Worm (Caenorhabditis elegans): ENCODE measurements around the gene srw-142.

Gene srw-142

DNA sequence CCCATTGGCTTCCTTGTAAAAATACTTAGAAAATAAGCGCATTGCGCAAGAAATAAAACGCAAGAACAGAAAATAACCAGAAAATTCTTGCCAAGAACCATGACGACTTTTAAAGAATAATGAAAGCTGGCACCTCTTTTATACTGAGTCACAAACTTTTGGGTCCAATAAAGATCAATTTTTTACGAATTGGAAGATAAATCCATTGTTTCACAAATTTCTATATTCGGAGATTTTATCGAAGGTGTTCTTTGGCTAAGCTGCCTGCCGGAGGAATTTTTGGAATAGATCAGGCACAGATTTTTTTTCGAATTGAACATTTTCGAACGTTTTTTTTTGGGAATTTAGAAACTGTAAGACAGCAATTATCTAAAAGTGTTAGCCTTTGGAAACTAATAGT, 45.2 kb downstream of the srw-142 start, which contains the start of gene C31B8.9:
Gene C31B8.9 (minus strand): TSS at position 101 of the 400 bp plus-strand sequence.
- TF ChIP-seq dmd-4 (tag; optimal IDR thresholded peaks at IDR 0.05) (no peak), lsy-2 (tag; optimal IDR thresholded peaks at IDR 0.05) (no peak), nhr-23 (tag; optimal IDR thresholded peaks at IDR 0.05) (no peak), ama-1 (optimal IDR thresholded peaks at IDR 0.05) (no peak), ceh-16 (tag; optimal IDR thresholded peaks at IDR 0.05) (no peak), ztf-11 (tag; optimal IDR thresholded peaks at IDR 0.05) (no peak), mab-5 (tag; optimal IDR thresholded peaks at IDR 0.05) (no peak), F13H6.1 (tag; optimal IDR thresholded peaks at IDR 0.05) (no peak), ceh-82 (tag; optimal IDR thresholded peaks at IDR 0.05) (no peak), egl-27 (tag; optimal IDR thresholded peaks at IDR 0.05) (no peak)

DNA sequence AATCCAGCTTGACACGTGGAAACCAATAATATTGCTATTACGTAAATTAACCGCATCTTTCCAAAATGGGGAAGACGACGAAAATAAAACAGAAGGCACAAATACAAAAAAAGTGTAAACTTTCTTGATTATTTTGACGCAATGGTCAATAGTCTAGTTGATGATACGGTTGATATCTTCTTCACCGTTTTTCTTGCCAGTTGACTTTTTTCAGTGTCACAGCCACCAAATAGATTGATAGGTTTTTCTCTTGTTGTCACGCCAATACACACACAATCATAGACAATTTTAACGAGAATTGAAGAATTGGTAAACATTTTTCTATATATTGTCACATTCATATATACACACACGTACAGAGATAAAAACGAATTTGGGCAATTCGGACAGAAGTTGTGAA, 48.6 kb downstream of the srw-142 start, which contains the start of gene zmp-3:
Gene zmp-3 (minus strand): TSS at position 101 of the 400 bp plus-strand sequence.
- TF ChIP-seq skn-1 (tag; optimal IDR thresholded peaks at IDR 0.05) (no peak), lin-39 (tag; optimal IDR thresholded peaks at IDR 0.05) (no peak), unc-55 (GFP tag; optimal IDR thresholded peaks at IDR 0.05) (no peak), zag-1 (tag; optimal IDR thresholded peaks at IDR 0.05) (no peak), mab-5 (tag; optimal IDR thresholded peaks at IDR 0.05) (no peak), nhr-25 (tag; optimal IDR thresholded peaks at IDR 0.05) (no peak), lsy-2 (tag; optimal IDR thresholded peaks at IDR 0.05) (no peak), nhr-12 (tag; optimal IDR thresholded peaks at IDR 0.05) (no peak), peb-1 (tag; optimal IDR thresholded peaks at IDR 0.05) (no peak), mbf-1 (tag; optimal IDR thresholded peaks at IDR 0.05) (no peak), ztf-11 (tag; optimal IDR thresholded peaks at IDR 0.05) (no peak), ZK546.5 (tag; optimal IDR thresholded peaks at IDR 0.05) (no peak), ceh-16 (tag; optimal IDR thresholded peaks at IDR 0.05) (no peak), egl-27 (tag; optimal IDR thresholded peaks at IDR 0.05) (no peak), dmd-4 (tag; optimal IDR thresholded peaks at IDR 0.05) (no peak), gmeb-1 (tag; optimal IDR thresholded peaks at IDR 0.05) (no peak), nhr-237 (tag; optimal IDR thresholded peaks at IDR 0.05) (no peak), F13H6.1 (tag; optimal IDR thresholded peaks at IDR 0.05) (no peak), mdl-1 (tag; optimal IDR thresholded peaks at IDR 0.05) (no peak), blmp-1 (tag; optimal IDR thresholded peaks at IDR 0.05; ENCODE audit: insufficient read depth) (no peak)
